Fruit fly (Drosophila melanogaster) whole organism, embryonic: Measurements from ENCODE around the gene Scr.

ENCODE experiments used
- Abd-B ChIP-seq: fragments of 200-800 bp; sonication (Bioruptor generic); optimal IDR thresholded peaks from 2 replicates; lab custom pipeline; 2018; ENCODE audit warnings: missing biosample characterization, mild to moderate bottlenecking, missing genetic modification characterization, moderate library complexity
- CG11695 ChIP-seq: fragments of 200-800 bp; sonication (Bioruptor generic); IDR thresholded peaks from 3 replicates; pipeline ENCODE4 v1.3.6; 2022; ENCODE audit warnings: missing biosample characterization, missing genetic modification characterization
- CG13894 ChIP-seq: fragments of 200-800 bp; sonication (Bioruptor generic); optimal IDR thresholded peaks from 3 replicates; lab custom pipeline; 2018; ENCODE audit warnings: missing biosample characterization, mild to moderate bottlenecking, missing genetic modification characterization, moderate library complexity
- CG15479 ChIP-seq: fragments of 200-800 bp; sonication (Bioruptor generic); optimal IDR thresholded peaks from 3 replicates; lab custom pipeline; 2019; ENCODE audit warnings: missing biosample characterization, mild to moderate bottlenecking, missing genetic modification characterization, moderate library complexity
- CG15696 ChIP-seq: fragments of 200-800 bp; sonication (Bioruptor generic); optimal IDR thresholded peaks from 2 replicates; lab custom pipeline; 2019; ENCODE audit warnings: missing biosample characterization, mild to moderate bottlenecking, missing genetic modification characterization, moderate library complexity
- CG2199 ChIP-seq: fragments of 200-800 bp; sonication (Bioruptor generic); IDR thresholded peaks from 3 replicates; pipeline ENCODE4 v1.3.6; 2022; ENCODE audit warnings: missing biosample characterization, missing genetic modification characterization
- CG2678 ChIP-seq: fragments of 200-800 bp; sonication (Bioruptor generic); optimal IDR thresholded peaks from 3 replicates; lab custom pipeline; 2019; ENCODE audit warnings: missing biosample characterization, mild to moderate bottlenecking, missing genetic modification characterization, moderate library complexity
- CG2712 ChIP-seq: fragments of 200-800 bp; optimal IDR thresholded peaks from 3 replicates; lab custom pipeline; 2019; ENCODE audit warnings: missing biosample characterization, mild to moderate bottlenecking, missing genetic modification characterization, moderate library complexity
- CG3065 ChIP-seq: fragments of 200-800 bp; sonication (Bioruptor generic); optimal IDR thresholded peaks from 2 replicates; lab custom pipeline; 2016; ENCODE audit warnings: missing biosample characterization, missing genetic modification characterization
- CG31388 ChIP-seq: fragments of 200-800 bp; sonication (Bioruptor generic); optimal IDR thresholded peaks from 2 replicates; lab custom pipeline; 2016; ENCODE audit warnings: missing biosample characterization, missing genetic modification characterization
- CG4328 ChIP-seq: fragments of 200-800 bp; sonication (Bioruptor generic); optimal IDR thresholded peaks from 3 replicates; lab custom pipeline; 2017; ENCODE audit warnings: missing biosample characterization, missing genetic modification reagents, missing genetic modification characterization
- CG4360 ChIP-seq: fragments of 200-800 bp; sonication (Bioruptor generic); IDR thresholded peaks from 2 replicates; pipeline ENCODE4 v1.3.6; 2022; ENCODE audit warnings: missing biosample characterization, missing genetic modification characterization
- CG8388 ChIP-seq: fragments of 200-800 bp; sonication (Bioruptor generic); optimal IDR thresholded peaks from 2 replicates; lab custom pipeline; 2019; ENCODE audit warnings: missing biosample characterization, mild to moderate bottlenecking, missing genetic modification characterization, moderate library complexity
- CG9609 ChIP-seq: fragments of 200-800 bp; sonication (Bioruptor generic); optimal IDR thresholded peaks from 3 replicates; lab custom pipeline; 2016; ENCODE audit warnings: missing biosample characterization, missing genetic modification characterization
- CG9727 ChIP-seq: fragments of 200-800 bp; sonication (Bioruptor generic); optimal IDR thresholded peaks from 3 replicates; lab custom pipeline; 2017; ENCODE audit warnings: missing biosample characterization, mild to moderate bottlenecking, missing genetic modification characterization
- D ChIP-seq, 2 experiments: fragments of 200-800 bp in 1 of 2; fragments of >200 bp in 1 of 2; sonication (Bioruptor generic) in 1 of 2; optimal IDR thresholded peaks; 2 replicates in 1 of 2; 3 replicates in 1 of 2; lab custom pipeline; 2017; ENCODE audit warnings: mild to moderate bottlenecking in 1 of 2, missing biosample characterization in 1 of 2, missing genetic modification characterization in 1 of 2, missing genetic modification reagents in 1 of 2
- Dp ChIP-seq: fragments of 200-800 bp; sonication (Bioruptor generic); optimal IDR thresholded peaks from 2 replicates; lab custom pipeline; 2018; ENCODE audit warnings: missing biosample characterization, mild to moderate bottlenecking, missing genetic modification characterization, moderate library complexity
- Dref ChIP-seq: fragments of 200-800 bp; sonication (Bioruptor generic); IDR thresholded peaks from 2 replicates; pipeline ENCODE4 v1.3.6; 2022; ENCODE audit warnings: missing biosample characterization, missing genetic modification characterization
- E2f2 ChIP-seq: fragments of 200-800 bp; sonication (Bioruptor generic); IDR thresholded peaks from 2 replicates; pipeline ENCODE4 v1.3.6; 2022; ENCODE audit warnings: missing biosample characterization, missing genetic modification characterization
- Elba2 ChIP-seq: fragments of 200-800 bp; sonication (Bioruptor generic); optimal IDR thresholded peaks from 3 replicates; lab custom pipeline; 2016; ENCODE audit warnings: missing biosample characterization, missing genetic modification characterization
- Ets97D ChIP-seq: fragments of 200-800 bp; sonication (Bioruptor generic); optimal IDR thresholded peaks from 3 replicates; lab custom pipeline; 2016; ENCODE audit warnings: missing biosample characterization, missing genetic modification characterization
- Hmr ChIP-seq: fragments of 200-800 bp; sonication (Bioruptor generic); optimal IDR thresholded peaks from 3 replicates; lab custom pipeline; 2017; ENCODE audit warnings: mild to moderate bottlenecking, missing biosample characterization, missing genetic modification reagents, missing genetic modification characterization
- Mes4 ChIP-seq: fragments of 200-800 bp; sonication (Bioruptor generic); optimal IDR thresholded peaks from 2 replicates; lab custom pipeline; 2016; ENCODE audit warnings: missing biosample characterization, missing genetic modification characterization
- Mrtf ChIP-seq: fragments of 200-800 bp; sonication (Bioruptor generic); IDR thresholded peaks from 3 replicates; pipeline ENCODE4 v1.3.6; 2022; ENCODE audit warnings: missing biosample characterization, missing genetic modification characterization
- Nf-YA ChIP-seq: fragments of 200-800 bp; sonication (Bioruptor generic); IDR thresholded peaks from 2 replicates; pipeline ENCODE4 v1.3.6; 2022; ENCODE audit warnings: missing biosample characterization, missing genetic modification characterization
- Nf-YC ChIP-seq: fragments of 200-800 bp; optimal IDR thresholded peaks from 3 replicates; lab custom pipeline; 2019; ENCODE audit warnings: missing biosample characterization, mild to moderate bottlenecking, missing genetic modification characterization, moderate library complexity
- Scr ChIP-seq: fragments of 200-800 bp; sonication (Bioruptor generic); IDR thresholded peaks from 2 replicates; pipeline ENCODE4 v1.3.6; 2022; ENCODE audit warnings: missing biosample characterization, missing genetic modification characterization; ENCODE audit not compliant: partially characterized antibody
- Tbp ChIP-seq: fragments of >200 bp; optimal IDR thresholded peaks from 2 replicates; lab custom pipeline; 2018; ENCODE audit warnings: missing biosample characterization, missing genetic modification characterization
- bsh ChIP-seq, 2 experiments: fragments of 200-800 bp; sonication (Bioruptor generic); optimal IDR thresholded peaks; 2 replicates each; lab custom pipeline; 2017 to 2018; ENCODE audit warnings: mild to moderate bottlenecking in 2 of 2, missing biosample characterization in 2 of 2, missing genetic modification characterization in 2 of 2, moderate library complexity in 1 of 2
- cg ChIP-seq: fragments of 200-800 bp; sonication (Bioruptor generic); optimal IDR thresholded peaks from 3 replicates; lab custom pipeline; 2019; ENCODE audit warnings: missing biosample characterization, mild to moderate bottlenecking, missing genetic modification characterization, moderate library complexity
- chinmo ChIP-seq: fragments of 200-800 bp; sonication (Bioruptor generic); IDR thresholded peaks from 4 replicates; pipeline ENCODE4 v1.3.6; 2022; ENCODE audit warnings: missing biosample characterization, missing genetic modification characterization; ENCODE audit not compliant: partially characterized antibody
- croc ChIP-seq: fragments of 200-800 bp; sonication (Bioruptor generic); conservative IDR thresholded peaks from 3 replicates; pipeline ENCODE4 v1.3.6; 2022; ENCODE audit warnings: missing biosample characterization, missing genetic modification characterization
- dysf ChIP-seq: fragments of 200-800 bp; sonication (Bioruptor generic); IDR thresholded peaks from 3 replicates; pipeline ENCODE4 v1.3.6; 2022; ENCODE audit warnings: missing biosample characterization, missing genetic modification characterization
- fd102C ChIP-seq: fragments of 200-800 bp; sonication (Bioruptor generic); optimal IDR thresholded peaks from 2 replicates; lab custom pipeline; 2018; ENCODE audit warnings: missing biosample characterization, mild to moderate bottlenecking, missing genetic modification characterization, moderate library complexity
- gsb-n ChIP-seq: fragments of 200-800 bp; sonication (Bioruptor generic); optimal IDR thresholded peaks from 3 replicates; lab custom pipeline; 2018; ENCODE audit warnings: missing biosample characterization, mild to moderate bottlenecking, missing genetic modification characterization
- kni ChIP-seq: fragments of 200-800 bp; sonication (Bioruptor generic); optimal IDR thresholded peaks from 3 replicates; lab custom pipeline; 2017; ENCODE audit warnings: mild to moderate bottlenecking, missing biosample characterization, missing genetic modification reagents, missing genetic modification characterization
- lbe ChIP-seq: fragments of 200-800 bp; sonication (Bioruptor generic); optimal IDR thresholded peaks from 2 replicates; lab custom pipeline; 2016; ENCODE audit warnings: missing biosample characterization, mild to moderate bottlenecking, missing genetic modification characterization
- odd ChIP-seq: fragments of 200-800 bp; sonication (Bioruptor generic); optimal IDR thresholded peaks from 2 replicates; lab custom pipeline; 2017; ENCODE audit warnings: missing biosample characterization, mild to moderate bottlenecking, missing genetic modification characterization
- pan ChIP-seq, 4 experiments: fragments of >200 bp in 3 of 4; fragments of 200-800 bp in 1 of 4; sonication (Bioruptor generic) in 1 of 4; optimal IDR thresholded peaks in 3 of 4; IDR thresholded peaks in 1 of 4; 2 replicates each; pipeline versions ENCODE4 v1.3.6 to Lab custom; 2017 to 2022; ENCODE audit warnings: missing biosample characterization in 2 of 4, missing genetic modification characterization in 2 of 4, mixed read lengths in 1 of 4
- prd ChIP-seq, 3 experiments: fragments of >200 bp in 2 of 3; fragments of 200-800 bp in 1 of 3; sonication (Bioruptor generic) in 1 of 3; optimal IDR thresholded peaks in 2 of 3; IDR thresholded peaks in 1 of 3; 2 replicates in 2 of 3; 3 replicates in 1 of 3; pipeline versions ENCODE4 v1.3.6 to Lab custom; 2017 to 2022; ENCODE audit warnings: missing biosample characterization in 1 of 3, missing genetic modification characterization in 1 of 3
- so ChIP-seq: fragments of 200-800 bp; sonication (Bioruptor generic); IDR thresholded peaks from 3 replicates; pipeline ENCODE4 v1.3.6; 2022; ENCODE audit warnings: missing biosample characterization, missing genetic modification characterization
- ssp ChIP-seq: fragments of 200-800 bp; sonication (Bioruptor generic); IDR thresholded peaks from 2 replicates; pipeline ENCODE4 v1.3.6; 2022; ENCODE audit warnings: missing biosample characterization, missing genetic modification characterization
- sug ChIP-seq: fragments of 200-800 bp; optimal IDR thresholded peaks from 2 replicates; lab custom pipeline; 2019; ENCODE audit warnings: missing biosample characterization, mild to moderate bottlenecking, missing genetic modification characterization, moderate library complexity
- tap ChIP-seq: fragments of 200-800 bp; optimal IDR thresholded peaks from 3 replicates; lab custom pipeline; 2019; ENCODE audit warnings: missing biosample characterization, mild to moderate bottlenecking, missing genetic modification characterization, moderate library complexity
- tup ChIP-seq: fragments of 200-800 bp; sonication (Bioruptor generic); optimal IDR thresholded peaks from 2 replicates; lab custom pipeline; 2016; ENCODE audit warnings: missing biosample characterization, mild to moderate bottlenecking, missing genetic modification characterization, moderate library complexity
- twi ChIP-seq: fragments of 200-800 bp; optimal IDR thresholded peaks from 2 replicates; lab custom pipeline; 2019; ENCODE audit warnings: missing biosample characterization, mild to moderate bottlenecking, missing genetic modification characterization, moderate library complexity
- zen ChIP-seq: fragments of 200-800 bp; sonication (Bioruptor generic); optimal IDR thresholded peaks from 3 replicates; lab custom pipeline; 2018; ENCODE audit warnings: missing biosample characterization, mild to moderate bottlenecking, missing genetic modification characterization, moderate library complexity

Scr gene

dm6 chr3R:6848595-6848994, 1.2 kb downstream of the Scr start (continued):
- TF ChIP-seq CG15479 (GFP tag; lab: Kevin White, UChicago), result peak; percentile 60
- no peak for TF ChIP-seq CG13894 (tag; lab: Kevin White, UChicago)
- no peak for TF ChIP-seq odd (GFP tag; lab: Kevin White, UChicago)
- TF ChIP-seq CG3065 (GFP tag; lab: Kevin White, UChicago), result no peak
- no peak for TF ChIP-seq fd102C (GFP tag; lab: Kevin White, UChicago)
- TF ChIP-seq Elba2 (GFP tag; lab: Kevin White, UChicago), result peak; percentile 79
- no peak for TF ChIP-seq bsh (GFP tag; optimal IDR thresholded peaks at IDR 0.05; lab: Kevin White, UChicago)
- peak; percentile 97 for TF ChIP-seq Nf-YC
- TF ChIP-seq Nf-YA (GFP tag; lab: Robert Waterston, UW), result peak; percentile 50; the same call in 1 of the 2 replicates
- TF ChIP-seq D (optimal IDR thresholded peaks at IDR 0.05; lab: Kevin White, UChicago), result peak; percentile 62
- TF ChIP-seq D (GFP tag; optimal IDR thresholded peaks at IDR 0.05; lab: Kevin White, UChicago), result no peak
- no peak for TF ChIP-seq CG15696 (tag; lab: Kevin White, UChicago)
- TF ChIP-seq tup, result no peak
- TF ChIP-seq chinmo (GFP tag; lab: Robert Waterston, UW), result peak; percentile 92
- TF ChIP-seq Tbp (GFP tag; lab: Kevin White, UChicago), result no peak
- no peak for TF ChIP-seq Mrtf (GFP tag; lab: Robert Waterston, UW)
- TF ChIP-seq tap, result no peak
- 0 out of 3 replicates have a peak, but pooled peaks have one; percentile 14 for TF ChIP-seq so
- TF ChIP-seq croc (GFP tag; lab: Robert Waterston, UW), result no peak
- no peak for TF ChIP-seq sug (tag; lab: Kevin White, UChicago)
- TF ChIP-seq Abd-B (GFP tag; lab: Kevin White, UChicago), result no peak
- TF ChIP-seq CG2712, result no peak
- no peak for TF ChIP-seq Dref (GFP tag; lab: Robert Waterston, UW)
- peak; percentile 71 for TF ChIP-seq E2f2 (GFP tag; lab: Robert Waterston, UW)
- TF ChIP-seq gsb-n, result peak; percentile 26
- peak; percentile 87; the same call in 2 of the 3 replicates for TF ChIP-seq CG2199 (GFP tag; lab: Robert Waterston, UW)
- TF ChIP-seq twi (tag; lab: Kevin White, UChicago), result peak; percentile 28
- TF ChIP-seq CG9609 (GFP tag; lab: Kevin White, UChicago), result no peak
- TF ChIP-seq CG11695, result 0 out of 3 replicates have a peak, but pooled peaks have one; percentile 15
- TF ChIP-seq ssp (GFP tag; lab: Robert Waterston, UW), result no peak
- TF ChIP-seq CG31388 (GFP tag; lab: Kevin White, UChicago), result no peak

DNA sequence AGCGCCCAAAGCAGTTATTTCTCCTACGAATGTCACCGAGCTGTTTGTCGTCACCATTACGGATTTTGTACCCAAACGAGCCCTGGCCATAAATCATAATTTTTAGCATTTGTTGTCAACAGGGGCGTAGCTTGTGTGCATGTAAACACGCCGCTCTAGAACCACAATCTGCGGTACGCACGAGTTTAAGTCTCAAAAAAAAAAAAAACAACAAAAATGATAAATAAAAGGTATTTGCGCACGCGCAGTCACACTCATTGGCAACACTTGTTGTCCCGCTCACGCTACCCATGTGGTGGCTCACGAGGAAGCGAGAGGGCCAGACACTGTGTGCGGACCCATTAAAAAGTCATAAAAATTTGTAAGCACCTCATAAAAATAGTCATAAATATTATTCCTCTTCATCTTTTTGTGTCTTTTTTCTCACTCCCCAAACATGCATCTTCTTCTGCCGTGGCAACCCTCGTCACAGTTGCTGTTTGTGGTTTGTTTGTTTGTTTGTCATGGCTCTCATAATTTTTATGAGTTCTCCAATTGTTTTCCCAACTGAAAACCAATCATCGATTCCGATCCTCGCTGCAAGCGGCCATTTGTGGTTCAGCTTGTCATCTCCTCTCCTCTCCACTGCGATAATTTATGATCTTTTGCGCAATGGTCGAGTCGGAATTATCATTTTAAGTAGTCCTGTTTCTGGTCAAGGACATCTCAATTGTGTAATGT, 4.1 kb downstream of the Scr start:
- TF ChIP-seq Dp (GFP tag; lab: Kevin White, UChicago) (no peak), zen (tag; lab: Kevin White, UChicago) (peak; percentile 99), kni (no peak), Scr (GFP tag; lab: Robert Waterston, UW) (0 out of 2 replicates have a peak, but pooled peaks have one; percentile 30), CG8388 (GFP tag; lab: Kevin White, UChicago) (no peak), prd (optimal IDR thresholded peaks at IDR 0.05; lab: Kevin White, UChicago) (no peak), prd (GFP tag; IDR thresholded peaks at IDR 0.05; lab: Robert Waterston, UW) (peak; percentile 51; the same call in 2 of the 3 replicates), CG2678 (tag; lab: Kevin White, UChicago) (no peak), CG4328 (GFP tag; lab: Kevin White, UChicago) (no peak), CG4360 (peak; percentile 72), Mes4 (GFP tag; lab: Kevin White, UChicago) (no peak), pan (optimal IDR thresholded peaks at IDR 0.05; lab: Kevin White, UChicago) (no peak), pan (GFP tag; optimal IDR thresholded peaks at IDR 0.05 in 1 of 2, IDR thresholded peaks at IDR 0.05 in 1 of 2) (no peak), Elba2 (GFP tag; lab: Kevin White, UChicago) (peak; percentile 20), Hmr (GFP tag; lab: Kevin White, UChicago) (no peak), cg (GFP tag; lab: Kevin White, UChicago) (peak; percentile 13), CG9727 (GFP tag; lab: Kevin White, UChicago) (peak; percentile 34), Ets97D (GFP tag; lab: Kevin White, UChicago) (no peak), dysf (GFP tag; lab: Robert Waterston, UW) (peak; percentile 7; the same call in 1 of the 3 replicates), Nf-YC (peak; percentile 75), lbe (GFP tag; lab: Kevin White, UChicago) (no peak)
